Worm (Caenorhabditis elegans): ENCODE results near the gene exos-9.

exos-9 gene

ce11 chrIII:7223029-7223428 lies 25.2 kb upstream of the exos-9 start, which contains the start of gene der-2:
Gene der-2, minus strand, starts transcription at chrIII:7223129.
- TF ChIP-seq ztf-11 (tag; optimal IDR thresholded peaks at IDR 0.05) (no peak), dmd-4 (tag; optimal IDR thresholded peaks at IDR 0.05) (no peak), alr-1 (tag; optimal IDR thresholded peaks at IDR 0.05) (no peak)

- TF ChIP-seq egl-27 (tag; optimal IDR thresholded peaks at IDR 0.05) = no peak
- peak in 1 of 2 experiments; percentile 40 for TF ChIP-seq lsy-2 (tag; optimal IDR thresholded peaks at IDR 0.05)
- no peak for TF ChIP-seq unc-55 (GFP tag; optimal IDR thresholded peaks at IDR 0.05)
Measured at ce11 chrIII:7221103-7221502, 23.2 kb upstream of the exos-9 start.

ce11 chrIII:7216924-7217521 lies 19.1 kb upstream of the exos-9 start:
- TF ChIP-seq unc-62 (GFP tag; optimal IDR thresholded peaks at IDR 0.05) (peak; percentile 37), sma-3 (GFP tag; optimal IDR thresholded peaks at IDR 0.05) (no peak), lin-11 (tag; optimal IDR thresholded peaks at IDR 0.05) (no peak), C34F6.9 (tag; optimal IDR thresholded peaks at IDR 0.05) (peak; percentile 66), ztf-4 (tag; optimal IDR thresholded peaks at IDR 0.05) (peak; percentile 24), nhr-129 (tag; optimal IDR thresholded peaks at IDR 0.05) (peak; percentile 84), sma-9 (GFP tag; optimal IDR thresholded peaks at IDR 0.05) (peak; percentile 77), sma-9 (tag; optimal IDR thresholded peaks at IDR 0.05) (no peak), lsy-2 (tag; optimal IDR thresholded peaks at IDR 0.05) (peak in 1 of 2 experiments; percentile 68), F13H6.1 (tag; optimal IDR thresholded peaks at IDR 0.05) (peak; percentile 85), mab-5 (tag; optimal IDR thresholded peaks at IDR 0.05) (peak; percentile 70), sem-4 (tag; optimal IDR thresholded peaks at IDR 0.05) (peak; percentile 54), lin-13 (GFP tag; optimal IDR thresholded peaks at IDR 0.05) (peak; percentile 54), alr-1 (tag; optimal IDR thresholded peaks at IDR 0.05) (no peak)

ce11 chrIII:7216226-7216625 lies 18.4 kb upstream of the exos-9 start, which contains the start of gene R151.1:
Gene R151.1, plus strand, starts transcription at chrIII:7216526.
- TF ChIP-seq sma-3 (GFP tag; optimal IDR thresholded peaks at IDR 0.05) (no peak), C34F6.9 (tag; optimal IDR thresholded peaks at IDR 0.05) (no peak), dmd-4 (tag; optimal IDR thresholded peaks at IDR 0.05) (no peak), elt-3 (tag; optimal IDR thresholded peaks at IDR 0.05) (no peak), unc-39 (tag; optimal IDR thresholded peaks at IDR 0.05) (no peak), crh-2 (tag; optimal IDR thresholded peaks at IDR 0.05) (no peak), ztf-11 (tag; optimal IDR thresholded peaks at IDR 0.05) (no peak), F13H6.1 (tag; optimal IDR thresholded peaks at IDR 0.05) (no peak), elt-1 (tag; optimal IDR thresholded peaks at IDR 0.05) (no peak), alr-1 (tag; optimal IDR thresholded peaks at IDR 0.05) (no peak), nhr-6 (tag; optimal IDR thresholded peaks at IDR 0.05) (no peak)

ce11 chrIII:7215532-7215931 lies 17.7 kb upstream of the exos-9 start:
- peak in 1 of 2 experiments; percentile 16 for TF ChIP-seq lsy-2 (tag; optimal IDR thresholded peaks at IDR 0.05)
- TF ChIP-seq sma-9 (GFP tag; optimal IDR thresholded peaks at IDR 0.05) = peak; percentile 19
- TF ChIP-seq sma-9 (tag; optimal IDR thresholded peaks at IDR 0.05) = no peak
- TF ChIP-seq nhr-129 (tag; optimal IDR thresholded peaks at IDR 0.05) = peak; percentile 55
- peak; percentile 13 for TF ChIP-seq F13H6.1 (tag; optimal IDR thresholded peaks at IDR 0.05)
- no peak for TF ChIP-seq mab-5 (tag; optimal IDR thresholded peaks at IDR 0.05)

ce11 chrIII:7212028-7212427 lies 14.2 kb upstream of the exos-9 start:
- no peak for TF ChIP-seq ama-1 (optimal IDR thresholded peaks at IDR 0.05)
- peak; percentile 19 for TF ChIP-seq gmeb-1 (tag; optimal IDR thresholded peaks at IDR 0.05)
- peak; percentile 62 for TF ChIP-seq fos-1 (tag; optimal IDR thresholded peaks at IDR 0.05)

ce11 chrIII:7210486-7210885 lies 12.6 kb upstream of the exos-9 start:
- TF ChIP-seq lsy-2 (tag; optimal IDR thresholded peaks at IDR 0.05) (no peak), unc-55 (GFP tag; optimal IDR thresholded peaks at IDR 0.05) (peak; percentile 22), sma-9 (GFP tag; optimal IDR thresholded peaks at IDR 0.05) (no peak), sma-9 (tag; optimal IDR thresholded peaks at IDR 0.05) (no peak)

ce11 chrIII:7209721-7210120 lies 11.8 kb upstream of the exos-9 start, which contains the start of gene R151.2:
Gene R151.2, plus strand, starts transcription at chrIII:7209967.
- TF ChIP-seq egl-27 (tag; optimal IDR thresholded peaks at IDR 0.05) = no peak
- TF ChIP-seq crh-2 (tag; optimal IDR thresholded peaks at IDR 0.05) = no peak
- no peak for TF ChIP-seq unc-55 (GFP tag; optimal IDR thresholded peaks at IDR 0.05)
- no peak for TF ChIP-seq lin-11 (tag; optimal IDR thresholded peaks at IDR 0.05)
- no peak for TF ChIP-seq peb-1 (tag; optimal IDR thresholded peaks at IDR 0.05)
- no peak for TF ChIP-seq unc-39 (tag; optimal IDR thresholded peaks at IDR 0.05)
- TF ChIP-seq sma-9 (GFP tag; optimal IDR thresholded peaks at IDR 0.05) = no peak
- no peak for TF ChIP-seq sma-9 (tag; optimal IDR thresholded peaks at IDR 0.05)

Data from whole organism, L2 larva.